Fruit fly (Drosophila melanogaster): Measurements from ENCODE around the gene CG1354.

The CG1354 gene

DNA sequence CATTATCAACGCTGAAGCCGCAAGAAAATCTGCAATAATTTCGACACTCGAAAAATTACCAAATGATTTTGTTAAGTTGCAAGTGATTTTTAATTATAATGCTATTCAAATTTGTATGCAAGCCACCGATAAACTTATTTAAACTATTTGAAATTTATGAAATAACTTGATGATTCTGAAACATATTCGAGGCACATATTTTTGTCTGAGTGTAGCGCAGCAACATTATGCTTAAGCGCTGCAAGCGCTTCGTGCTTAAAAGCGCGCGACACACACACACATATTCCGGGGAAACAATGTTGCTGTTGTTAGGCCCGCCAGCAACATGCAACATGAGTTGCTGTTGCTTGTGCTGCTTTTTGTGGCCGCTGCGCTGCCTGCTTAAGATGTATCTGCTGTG is 40.0 kb upstream of the CG1354 start (continued):
- TF ChIP-seq CG11902 (GFP tag; optimal IDR thresholded peaks at IDR 0.05) (no peak), Eip75B (GFP tag; optimal IDR thresholded peaks at IDR 0.05) (peak; percentile 52), dsx (GFP tag; optimal IDR thresholded peaks at IDR 0.05; ENCODE audit: poor library complexity, severe bottlenecking) (peak; percentile 95), Eip93F (GFP tag; optimal IDR thresholded peaks at IDR 0.05) (no peak), CG3919 (GFP tag; optimal IDR thresholded peaks at IDR 0.05) (peak; percentile 59), CG6276 (GFP tag; optimal IDR thresholded peaks at IDR 0.05) (peak; percentile 22), acj6 (GFP tag; optimal IDR thresholded peaks at IDR 0.05) (peak; percentile 47)

dm6 chrX:9740269-9740668 is 38.3 kb upstream of the CG1354 start:
- TF ChIP-seq CG6808 (GFP tag; optimal IDR thresholded peaks at IDR 0.05) (no peak), Met (GFP tag; optimal IDR thresholded peaks at IDR 0.05) (no peak), CG1621 (tag; optimal IDR thresholded peaks at IDR 0.05) (no peak), fkh (GFP tag; optimal IDR thresholded peaks at IDR 0.05) (no peak), OdsH (GFP tag; optimal IDR thresholded peaks at IDR 0.05) (no peak), pdm3 (GFP tag; optimal IDR thresholded peaks at IDR 0.05) (no peak), CG11294 (GFP tag; IDR thresholded peaks at IDR 0.05) (no peak), Ets21C (GFP tag; optimal IDR thresholded peaks at IDR 0.05) (no peak), fd85E (GFP tag; optimal IDR thresholded peaks at IDR 0.05) (no peak), Sox14 (GFP tag; optimal IDR thresholded peaks at IDR 0.05) (no peak), CG8632 (GFP tag; optimal IDR thresholded peaks at IDR 0.05) (no peak), dac (GFP tag; optimal IDR thresholded peaks at IDR 0.05) (no peak)

- TF ChIP-seq Eip75B (GFP tag; optimal IDR thresholded peaks at IDR 0.05) (no peak), CG10631 (GFP tag; optimal IDR thresholded peaks at IDR 0.05) (peak; percentile 1), Hr4 (GFP tag; optimal IDR thresholded peaks at IDR 0.05) (no peak), eg (GFP tag; IDR thresholded peaks at IDR 0.05) (no peak), achi (GFP tag; optimal IDR thresholded peaks at IDR 0.05) (no peak), CG15336 (GFP tag; IDR thresholded peaks at IDR 0.05) (peak; percentile 28; the same call in 1 of the 2 replicates), Hr39 (GFP tag; optimal IDR thresholded peaks at IDR 0.05) (peak; percentile 10), ss (GFP tag; optimal IDR thresholded peaks at IDR 0.05) (no peak), lz (GFP tag; optimal IDR thresholded peaks at IDR 0.05) (no peak), Lpt (GFP tag; optimal IDR thresholded peaks at IDR 0.05) (no peak), CG3032 (tag; optimal IDR thresholded peaks at IDR 0.05) (no peak), Eip93F (GFP tag; optimal IDR thresholded peaks at IDR 0.05) (no peak), CG31627 (GFP tag; optimal IDR thresholded peaks at IDR 0.05) (peak; percentile 24), CG8319 (GFP tag; optimal IDR thresholded peaks at IDR 0.05) (no peak), CG16779 (tag; optimal IDR thresholded peaks at IDR 0.05) (no peak), fkh (GFP tag; optimal IDR thresholded peaks at IDR 0.05) (no peak), Sox15 (GFP tag; optimal IDR thresholded peaks at IDR 0.05) (no peak), Smox (GFP tag; optimal IDR thresholded peaks at IDR 0.05) (peak; percentile 25), CG6276 (GFP tag; optimal IDR thresholded peaks at IDR 0.05) (no peak), CG11294 (GFP tag; IDR thresholded peaks at IDR 0.05) (no peak), CG32006 (GFP tag; optimal IDR thresholded peaks at IDR 0.05) (no peak), Sox14 (GFP tag; optimal IDR thresholded peaks at IDR 0.05) (no peak), vri (GFP tag; optimal IDR thresholded peaks at IDR 0.05) (peak; percentile 15), Ets21C (GFP tag; optimal IDR thresholded peaks at IDR 0.05) (no peak), OdsH (GFP tag; optimal IDR thresholded peaks at IDR 0.05) (no peak), acj6 (GFP tag; optimal IDR thresholded peaks at IDR 0.05) (no peak), CG8632 (GFP tag; optimal IDR thresholded peaks at IDR 0.05) (no peak), cyc (GFP tag; optimal IDR thresholded peaks at IDR 0.05) (peak; percentile 21), CG11762 (GFP tag; optimal IDR thresholded peaks at IDR 0.05; ENCODE audit: insufficient read depth) (no peak), Ets96B (tag; optimal IDR thresholded peaks at IDR 0.05) (peak; percentile 1), CG11902 (GFP tag; optimal IDR thresholded peaks at IDR 0.05) (no peak), CG6163 (GFP tag; IDR thresholded peaks at IDR 0.05) (no peak), topi (GFP tag; optimal IDR thresholded peaks at IDR 0.05) (peak; percentile 28), dsx (GFP tag; optimal IDR thresholded peaks at IDR 0.05; ENCODE audit: poor library complexity, severe bottlenecking) (no peak), net (GFP tag; optimal IDR thresholded peaks at IDR 0.05) (no peak), CG6808 (GFP tag; optimal IDR thresholded peaks at IDR 0.05) (no peak), CG10669 (GFP tag; optimal IDR thresholded peaks at IDR 0.05) (no peak), dac (GFP tag; optimal IDR thresholded peaks at IDR 0.05) (no peak), Gug (GFP tag; IDR thresholded peaks at IDR 0.05) (no peak), CG7368 (GFP tag; optimal IDR thresholded peaks at IDR 0.05) (no peak), spab (GFP tag; optimal IDR thresholded peaks at IDR 0.05) (no peak), salr (GFP tag; optimal IDR thresholded peaks at IDR 0.05) (no peak)
Measured at dm6 chrX:9742084-9742483, 36.5 kb upstream of the CG1354 start.

Measured in whole organism, prepupa.